Worm (Caenorhabditis elegans): ENCODE results near the gene Y17G7B.21.

Gene Y17G7B.21

DNA sequence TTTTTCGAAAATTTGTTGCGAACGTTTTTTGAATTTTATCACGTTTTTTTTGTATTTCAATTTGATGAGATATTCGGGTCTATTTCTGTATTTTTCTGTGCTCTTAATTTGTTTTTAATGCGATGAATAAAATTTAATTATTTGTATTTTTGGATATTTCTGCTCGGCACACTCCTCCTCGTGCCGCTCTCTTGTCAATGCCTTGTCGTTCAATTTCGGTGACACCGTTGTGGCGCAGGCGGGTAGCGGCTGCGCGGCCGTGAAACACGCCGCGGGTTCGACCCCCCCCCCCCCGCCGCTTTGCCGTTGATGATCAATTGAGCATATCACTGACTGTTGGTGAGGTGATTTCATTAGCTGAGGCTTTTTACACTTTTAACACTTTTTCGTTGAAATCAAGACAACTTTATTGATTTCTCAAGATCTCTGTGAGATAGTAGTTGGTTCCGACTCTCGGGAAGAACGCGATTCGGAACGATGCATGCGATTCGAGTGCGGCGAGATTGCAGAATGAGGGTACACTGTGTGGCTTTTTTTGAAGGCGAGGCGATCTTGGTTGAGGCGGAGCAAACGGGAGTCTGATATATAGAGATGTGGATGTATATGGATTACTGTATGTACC lies 16.8 kb downstream of the Y17G7B.21 start (continued):
- peak; percentile 75 for TF ChIP-seq elt-1 (tag; optimal IDR thresholded peaks at IDR 0.05; ENCODE audit: borderline replicate concordance, insufficient read depth)
- TF ChIP-seq lsy-2 (tag; optimal IDR thresholded peaks at IDR 0.05): peak; percentile 68
- no peak for TF ChIP-seq ceh-39 (tag; optimal IDR thresholded peaks at IDR 0.05)
- TF ChIP-seq unc-120 (tag; optimal IDR thresholded peaks at IDR 0.05; ENCODE audit: poor library complexity, severe bottlenecking): peak; percentile 100
- TF ChIP-seq ham-2 (GFP tag; optimal IDR thresholded peaks at IDR 0.05): peak; percentile 100
- TF ChIP-seq drap-1 (GFP tag; optimal IDR thresholded peaks at IDR 0.05): peak; percentile 100
- TF ChIP-seq ztf-11 (tag; optimal IDR thresholded peaks at IDR 0.05): peak; percentile 95
- TF ChIP-seq zip-8 (tag; optimal IDR thresholded peaks at IDR 0.05): no peak
- TF ChIP-seq blmp-1 (tag; optimal IDR thresholded peaks at IDR 0.05): peak; percentile 56
- TF ChIP-seq mab-5 (tag; optimal IDR thresholded peaks at IDR 0.05): peak; percentile 39
- no peak for TF ChIP-seq snpc-4 (tag; optimal IDR thresholded peaks at IDR 0.05)

DNA sequence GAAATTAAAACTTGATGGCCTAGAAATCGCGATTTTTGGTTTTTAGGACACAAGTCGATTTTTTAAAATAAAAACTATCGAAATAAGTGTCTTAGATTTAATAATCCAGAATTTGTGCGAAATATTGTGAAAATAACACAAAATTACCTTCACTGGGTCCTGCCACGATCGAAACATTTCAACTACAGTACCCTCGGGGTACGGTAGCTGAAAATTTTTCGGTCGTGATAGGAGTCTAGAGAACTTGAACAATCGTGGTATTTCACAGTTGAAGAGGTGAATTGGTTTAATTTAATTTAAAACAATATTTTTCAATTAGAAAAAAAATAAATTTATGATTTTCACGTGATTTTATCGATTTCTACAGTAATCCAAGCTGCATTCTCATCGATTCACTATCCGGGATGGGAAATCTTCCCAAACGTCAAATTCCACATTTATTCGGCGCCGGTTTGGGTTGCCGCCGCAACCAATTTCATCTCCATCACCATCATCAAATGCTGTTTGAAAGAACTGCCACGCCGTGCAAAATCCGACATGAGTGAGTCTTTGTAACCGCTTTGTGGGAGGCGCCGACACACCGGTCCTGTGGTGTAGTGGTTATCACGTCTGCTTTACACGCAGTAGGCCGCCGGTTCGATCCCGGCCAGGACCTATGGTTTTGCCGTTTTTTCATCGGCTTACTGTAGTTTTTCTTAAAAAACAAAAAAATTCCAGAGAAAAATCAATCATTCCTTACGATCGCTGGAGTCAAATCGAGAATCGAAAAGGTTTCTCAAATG lies 18.5 kb downstream of the Y17G7B.21 start:
- TF ChIP-seq bed-3 (GFP tag; optimal IDR thresholded peaks at IDR 0.05): peak; percentile 58
- TF ChIP-seq ceh-43 (GFP tag; optimal IDR thresholded peaks at IDR 0.05): no peak
- TF ChIP-seq unc-62 (GFP tag; optimal IDR thresholded peaks at IDR 0.05): no peak
- peak; percentile 57 for TF ChIP-seq ham-2 (GFP tag; optimal IDR thresholded peaks at IDR 0.05)
- peak; percentile 55 for TF ChIP-seq sem-2 (GFP tag; optimal IDR thresholded peaks at IDR 0.05)
- TF ChIP-seq elt-3 (tag; optimal IDR thresholded peaks at IDR 0.05): no peak
- peak; percentile 39 for TF ChIP-seq tbx-8 (GFP tag; optimal IDR thresholded peaks at IDR 0.05)
- peak; percentile 84 for TF ChIP-seq sptf-1 (tag; optimal IDR thresholded peaks at IDR 0.05)
- peak; percentile 7 for TF ChIP-seq lin-13 (tag; optimal IDR thresholded peaks at IDR 0.05)
- TF ChIP-seq nhr-237 (tag; optimal IDR thresholded peaks at IDR 0.05): no peak
- peak; percentile 77 for TF ChIP-seq M03D4.4 (tag; optimal IDR thresholded peaks at IDR 0.05)
- TF ChIP-seq ceh-39 (tag; optimal IDR thresholded peaks at IDR 0.05): no peak
- TF ChIP-seq unc-39 (tag; optimal IDR thresholded peaks at IDR 0.05): no peak
- no peak for TF ChIP-seq flh-1 (GFP tag; optimal IDR thresholded peaks at IDR 0.05)
- TF ChIP-seq ceh-83 (GFP tag; optimal IDR thresholded peaks at IDR 0.05): peak; percentile 87
- no peak for TF ChIP-seq elt-1 (tag; optimal IDR thresholded peaks at IDR 0.05; ENCODE audit: borderline replicate concordance, insufficient read depth)
- TF ChIP-seq nhr-12 (tag; optimal IDR thresholded peaks at IDR 0.05): no peak
- TF ChIP-seq ces-1 (GFP tag; optimal IDR thresholded peaks at IDR 0.05): no peak
- TF ChIP-seq drap-1 (GFP tag; optimal IDR thresholded peaks at IDR 0.05): peak; percentile 82
- no peak for TF ChIP-seq nhr-2 (tag; optimal IDR thresholded peaks at IDR 0.05)
- TF ChIP-seq mab-5 (tag; optimal IDR thresholded peaks at IDR 0.05): no peak
- no peak for TF ChIP-seq snpc-4 (tag; optimal IDR thresholded peaks at IDR 0.05)
- peak; percentile 22 for TF ChIP-seq lin-32 (GFP tag; optimal IDR thresholded peaks at IDR 0.05)
- TF ChIP-seq ztf-11 (tag; optimal IDR thresholded peaks at IDR 0.05): peak; percentile 35
- TF ChIP-seq pha-4 (tag; optimal IDR thresholded peaks at IDR 0.05): no peak
- peak; percentile 64 for TF ChIP-seq mls-2 (tag; optimal IDR thresholded peaks at IDR 0.05)
- peak; percentile 83 for TF ChIP-seq cnd-1 (tag; optimal IDR thresholded peaks at IDR 0.05)
- no peak for TF ChIP-seq nhr-76 (tag; optimal IDR thresholded peaks at IDR 0.05)
- TF ChIP-seq blmp-1 (tag; optimal IDR thresholded peaks at IDR 0.05): no peak
- peak; percentile 9 for TF ChIP-seq unc-120 (tag; optimal IDR thresholded peaks at IDR 0.05; ENCODE audit: poor library complexity, severe bottlenecking)
- no peak for TF ChIP-seq hlh-1 (tag; optimal IDR thresholded peaks at IDR 0.05)
- no peak for TF ChIP-seq zip-8 (tag; optimal IDR thresholded peaks at IDR 0.05)
- TF ChIP-seq lsy-2 (tag; optimal IDR thresholded peaks at IDR 0.05): peak; percentile 16
- TF ChIP-seq nhr-28 (tag; optimal IDR thresholded peaks at IDR 0.05): no peak
- TF ChIP-seq mep-1 (tag; optimal IDR thresholded peaks at IDR 0.05): no peak

DNA sequence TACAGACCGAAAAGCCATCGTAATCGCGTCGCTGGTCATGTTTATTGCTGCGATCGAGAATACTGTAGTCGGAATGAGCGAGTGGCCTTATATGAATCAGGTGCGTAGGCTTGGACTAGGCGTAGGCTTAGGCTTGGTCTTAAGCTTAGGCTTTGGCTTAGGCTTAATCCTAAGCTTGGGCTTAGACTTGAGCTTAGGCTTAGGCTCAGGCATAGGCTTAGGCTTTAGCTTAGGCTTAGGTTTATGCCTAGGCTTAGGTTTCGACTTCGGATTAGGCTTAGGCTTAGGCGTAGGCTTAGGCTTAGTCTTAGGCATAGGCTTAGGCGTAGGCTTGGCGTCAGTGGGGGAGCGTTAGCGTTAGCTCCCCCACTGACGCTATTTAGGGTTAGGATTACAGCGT lies 22.6 kb downstream of the Y17G7B.21 start:
- TF ChIP-seq snpc-4 (tag; optimal IDR thresholded peaks at IDR 0.05) (no peak), drap-1 (GFP tag; optimal IDR thresholded peaks at IDR 0.05) (no peak), blmp-1 (tag; optimal IDR thresholded peaks at IDR 0.05) (no peak), elt-3 (tag; optimal IDR thresholded peaks at IDR 0.05) (no peak), M03D4.4 (tag; optimal IDR thresholded peaks at IDR 0.05) (no peak)

Data from whole organism, mixed stage, embryonic.